Fruit fly (Drosophila melanogaster) S2 (cell line): Measurements from ENCODE around the gene ATPsynGL.

ENCODE experiments used
- CG8478 ChIP-seq: fragments of >200 bp; optimal IDR thresholded peaks from 2 replicates; lab custom pipeline; 2018
- CTCF ChIP-seq, 2 experiments: fragments of >200 bp; optimal IDR thresholded peaks; 2 replicates each; lab custom pipeline; 2018

ATPsynGL gene

dm6 chr2L:7744208-7744607, 2.9 kb upstream of the ATPsynGL start:
- no peak for TF ChIP-seq CG8478 (lab: Kevin White, UChicago)
- TF ChIP-seq CTCF (optimal IDR thresholded peaks at IDR 0.05; lab: Kevin White, UChicago): no peak

dm6 chr2L:7744739-7745138, 2.3 kb upstream of the ATPsynGL start, which contains the start of gene CG7214:
TSS of gene CG7214 (minus strand) at chr2L:7744839.
- TF ChIP-seq CG8478 (lab: Kevin White, UChicago) (no peak), CTCF (optimal IDR thresholded peaks at IDR 0.05; lab: Kevin White, UChicago) (no peak)

DNA sequence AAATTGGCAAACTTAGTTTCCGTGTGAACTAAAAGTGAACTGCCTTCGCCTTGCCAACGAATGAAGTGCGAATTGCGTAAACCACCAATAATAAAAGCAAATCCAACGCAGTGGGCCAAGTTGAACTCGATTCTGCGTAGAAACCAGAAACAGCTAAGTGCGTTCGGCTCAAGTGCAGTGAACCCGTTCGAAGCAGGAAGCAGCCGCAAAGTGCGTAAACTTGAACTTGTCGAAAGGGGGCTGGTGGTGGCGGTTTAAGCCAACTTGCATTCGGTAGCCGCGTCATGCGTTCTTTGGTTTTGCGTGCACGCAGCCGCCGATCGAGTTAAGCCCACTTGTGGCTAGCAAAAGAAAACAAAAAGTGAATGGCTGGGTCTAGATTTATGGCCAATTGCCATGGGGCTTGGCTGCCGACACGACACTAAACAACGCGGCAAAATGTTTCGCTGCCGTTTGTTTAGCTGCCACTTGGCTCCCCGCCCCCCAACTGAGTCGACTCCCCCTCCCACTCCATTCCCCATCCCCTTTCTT, 3.6 kb downstream of the ATPsynGL start:
- TF ChIP-seq CTCF (optimal IDR thresholded peaks at IDR 0.05; lab: Kevin White, UChicago): no peak
- TF ChIP-seq CG8478 (lab: Kevin White, UChicago): no peak

DNA sequence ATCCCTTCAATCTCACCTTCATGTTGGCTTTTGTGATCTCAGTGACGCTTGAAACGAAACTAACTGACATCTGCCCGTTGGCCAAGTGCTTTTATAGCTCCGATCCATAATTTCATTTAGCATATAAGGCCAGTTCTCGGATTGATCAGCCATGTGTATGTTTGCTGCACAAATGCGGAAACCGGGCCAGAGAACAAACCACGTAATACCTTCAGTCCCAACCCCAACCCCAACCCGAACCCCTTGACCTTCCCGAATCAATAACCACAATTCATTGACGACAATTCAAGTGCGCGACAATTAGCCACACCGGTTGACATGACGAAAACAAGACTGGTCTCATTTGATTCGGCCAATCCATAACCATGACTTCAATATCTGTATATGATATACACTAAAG, 6.0 kb downstream of the ATPsynGL start, which contains the start of gene CG7203:
Gene CG7203 (minus strand): TSS at position 101 of the 400 bp plus-strand sequence.
- TF ChIP-seq CTCF (optimal IDR thresholded peaks at IDR 0.05; lab: Kevin White, UChicago) (no peak), CG8478 (lab: Kevin White, UChicago) (no peak)

DNA sequence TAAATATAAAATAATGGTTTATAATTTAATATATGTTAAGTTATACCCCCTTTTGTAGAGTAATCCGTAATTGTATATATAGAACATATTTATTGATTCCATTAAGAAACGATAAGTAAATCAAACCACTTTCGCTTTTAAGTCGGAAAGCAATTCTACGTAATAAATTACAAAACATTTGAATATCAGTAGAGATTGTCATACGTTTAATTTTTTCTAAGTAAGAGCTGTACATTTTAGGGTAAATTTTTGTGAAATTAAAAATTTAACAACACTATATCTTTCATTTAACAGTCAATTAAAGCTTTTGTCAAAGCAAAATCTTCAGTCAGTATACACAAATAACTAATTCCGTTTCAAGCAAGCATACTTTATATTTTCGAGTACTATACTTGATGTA, 6.8 kb downstream of the ATPsynGL start, which contains the start of gene CG46025:
Gene CG46025 (plus strand): TSS at position 301 of the 400 bp plus-strand sequence.
- no peak for TF ChIP-seq CG8478 (lab: Kevin White, UChicago)
- no peak for TF ChIP-seq CTCF (optimal IDR thresholded peaks at IDR 0.05; lab: Kevin White, UChicago)

- TF ChIP-seq CG8478 (lab: Kevin White, UChicago) (no peak), CTCF (optimal IDR thresholded peaks at IDR 0.05; lab: Kevin White, UChicago) (no peak)
These were observed 7.5 kb downstream of the ATPsynGL start for dm6 chr2L:7754539-7754938.

- TF ChIP-seq CG8478 (lab: Kevin White, UChicago) (no peak), CTCF (optimal IDR thresholded peaks at IDR 0.05; lab: Kevin White, UChicago) (no peak)
These were observed 9.8 kb downstream of the ATPsynGL start for dm6 chr2L:7756835-7757234.

dm6 chr2L:7767328-7767727, 20.3 kb downstream of the ATPsynGL start, which contains the start of gene CG7191:
TSS of gene CG7191 (plus strand) at chr2L:7767628.
- TF ChIP-seq CTCF (optimal IDR thresholded peaks at IDR 0.05; lab: Kevin White, UChicago) (no peak), CG8478 (lab: Kevin White, UChicago) (no peak)

DNA sequence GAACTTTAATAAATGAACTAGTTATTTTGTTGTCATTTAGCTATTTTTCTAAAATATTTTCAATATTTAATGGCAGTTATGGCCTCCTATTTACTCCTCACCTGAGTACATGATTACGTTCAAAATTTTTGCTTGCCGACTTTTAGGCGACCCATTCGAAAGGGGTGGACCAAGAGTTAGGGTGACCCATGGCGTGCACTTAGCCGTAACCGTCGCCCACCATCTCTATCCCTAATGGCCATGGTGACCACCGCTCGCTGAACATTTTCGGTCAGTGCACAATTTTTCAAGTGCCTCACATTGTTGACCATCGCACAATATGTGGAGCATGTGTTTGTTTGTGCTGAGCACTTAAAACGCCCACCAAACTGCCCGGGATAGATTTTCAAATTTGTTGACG, 24.8 kb downstream of the ATPsynGL start:
- no peak for TF ChIP-seq CG8478 (lab: Kevin White, UChicago)
- no peak for TF ChIP-seq CTCF (optimal IDR thresholded peaks at IDR 0.05; lab: Kevin White, UChicago)

DNA sequence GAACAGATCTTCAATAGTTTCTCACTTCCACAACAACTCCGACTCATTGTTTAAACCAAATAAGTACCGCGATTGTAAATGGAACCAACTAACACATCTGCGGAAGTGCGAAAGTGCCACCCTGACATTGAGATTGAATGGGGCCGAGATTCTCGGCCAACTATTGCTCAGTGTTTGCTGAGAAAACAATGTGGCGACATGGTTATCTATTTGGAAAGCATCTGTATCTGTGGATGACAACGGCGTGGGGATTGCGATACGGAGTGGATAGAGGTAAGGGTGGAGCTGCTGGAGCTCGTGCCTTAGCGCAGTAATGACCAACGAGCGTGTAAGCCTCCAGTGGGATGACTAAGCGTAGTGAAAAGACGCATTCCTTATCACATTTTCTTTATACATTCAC, 28.2 kb downstream of the ATPsynGL start:
- no peak for TF ChIP-seq CTCF (optimal IDR thresholded peaks at IDR 0.05; lab: Kevin White, UChicago)
- TF ChIP-seq CG8478 (lab: Kevin White, UChicago): no peak

dm6 chr2L:7777979-7778692, 31.1 kb downstream of the ATPsynGL start, which contains the start of gene CG7179:
TSS of gene CG7179 (minus strand) at chr2L:7778029.
- TF ChIP-seq CG8478 (lab: Kevin White, UChicago): no peak
- TF ChIP-seq CTCF (optimal IDR thresholded peaks at IDR 0.05; lab: Kevin White, UChicago): no peak

DNA sequence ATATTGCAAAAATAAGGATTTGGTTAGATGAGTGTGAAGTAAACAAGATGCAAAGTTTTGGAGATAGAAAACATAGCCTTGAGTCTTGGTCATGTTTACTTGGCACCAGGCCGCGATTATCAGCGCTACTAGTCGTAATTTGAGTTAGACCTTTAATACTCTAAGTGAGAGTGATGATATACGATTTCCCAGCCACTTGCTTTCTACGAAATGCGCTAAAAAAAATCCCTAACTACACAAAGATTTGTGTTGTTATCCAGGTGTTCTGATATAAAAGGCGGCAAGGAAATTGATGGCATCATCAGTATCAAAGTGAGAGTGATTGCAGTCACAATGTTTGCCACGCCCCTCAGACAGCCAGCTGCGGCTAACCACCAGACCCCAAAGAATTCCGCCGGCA, 32.7 kb downstream of the ATPsynGL start, which contains the start of gene Uro:
Gene Uro (plus strand): TSS at position 301 of the 400 bp plus-strand sequence.
- no peak for TF ChIP-seq CTCF (optimal IDR thresholded peaks at IDR 0.05; lab: Kevin White, UChicago)
- TF ChIP-seq CG8478 (lab: Kevin White, UChicago): no peak

DNA sequence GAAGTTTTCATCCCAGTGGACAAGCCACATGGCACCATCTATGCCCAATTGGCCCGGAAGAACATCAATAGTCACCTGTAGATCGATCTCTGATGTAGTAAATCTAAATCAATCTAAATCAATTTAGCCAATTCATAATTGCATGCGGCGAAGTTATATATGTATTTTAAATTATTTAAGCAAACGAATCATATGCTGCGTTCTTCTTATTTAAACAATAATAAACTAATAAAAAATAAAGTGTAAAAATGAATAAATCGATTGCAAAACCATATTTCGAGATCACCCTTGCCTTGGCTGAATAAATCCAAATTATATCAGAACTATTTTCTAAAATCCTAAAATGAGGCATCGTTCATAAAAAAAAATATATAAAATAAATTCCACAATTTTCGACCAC, 34.1 kb downstream of the ATPsynGL start, which contains the start of gene CG7164:
Gene CG7164 (plus strand): TSS at position 301 of the 400 bp plus-strand sequence.
- TF ChIP-seq CG8478 (lab: Kevin White, UChicago) (no peak), CTCF (optimal IDR thresholded peaks at IDR 0.05; lab: Kevin White, UChicago) (no peak)

- TF ChIP-seq CG8478 (lab: Kevin White, UChicago) (no peak), CTCF (optimal IDR thresholded peaks at IDR 0.05; lab: Kevin White, UChicago) (no peak)
These were observed 35.8 kb downstream of the ATPsynGL start, which contains the start of gene Brd7-9 for dm6 chr2L:7782788-7783401. TSS of gene Brd7-9 (plus strand) at chr2L:7782865.
